Fruit fly (Drosophila melanogaster): Measurements from ENCODE around the gene Ndc80.

Ndc80 gene

DNA sequence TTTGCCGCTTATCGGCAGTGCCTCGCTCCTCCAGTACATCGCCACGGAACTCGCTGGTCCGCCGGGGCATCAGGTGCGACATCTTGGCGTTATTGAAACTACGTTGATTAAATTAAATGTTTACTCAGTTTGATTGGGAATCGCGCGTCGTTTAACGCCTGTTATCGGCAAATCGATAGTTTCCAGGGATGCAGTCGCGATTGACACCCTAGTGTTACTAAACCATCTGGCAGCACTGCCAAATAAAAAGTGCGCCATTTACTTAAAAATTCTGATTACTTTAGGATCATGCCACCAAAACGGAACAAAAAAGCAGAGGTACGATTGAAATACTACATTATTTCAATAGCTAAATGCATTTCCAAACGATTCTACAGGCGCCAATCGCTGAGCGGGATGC, at the start of gene Ndc80, which contains the start of gene BthD:
Gene Ndc80, minus strand, starts transcription at position 179 of the 400 bp plus-strand sequence.
Gene BthD, plus strand, starts transcription at position 248 of the 400 bp plus-strand sequence.
- TF ChIP-seq CTCF (optimal IDR thresholded peaks at IDR 0.05) (peak; percentile 11 to 28), CG8478 (optimal IDR thresholded peaks at IDR 0.05) (no peak)

DNA sequence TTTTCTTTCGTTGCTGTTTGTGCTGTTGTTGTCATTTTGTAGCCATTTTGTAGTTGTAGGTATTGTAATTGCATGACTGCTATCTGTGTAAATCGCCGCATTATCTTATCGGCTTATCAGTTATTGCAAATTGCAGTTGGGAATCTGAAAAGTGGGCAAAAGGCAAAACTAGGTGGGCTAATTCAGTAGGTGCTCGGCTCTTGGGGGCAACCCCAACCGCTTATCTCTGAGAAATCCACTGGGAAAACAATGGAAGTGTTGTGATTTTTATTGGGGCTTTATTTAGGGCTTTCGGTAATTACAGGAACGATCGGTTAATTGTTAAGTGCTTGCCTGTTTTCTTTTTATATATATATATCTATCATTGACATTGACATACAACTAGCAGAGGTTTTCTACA, 39.3 kb upstream of the Ndc80 start:
- no peak for TF ChIP-seq CTCF (optimal IDR thresholded peaks at IDR 0.05)
- no peak for TF ChIP-seq CG8478 (optimal IDR thresholded peaks at IDR 0.05)

DNA sequence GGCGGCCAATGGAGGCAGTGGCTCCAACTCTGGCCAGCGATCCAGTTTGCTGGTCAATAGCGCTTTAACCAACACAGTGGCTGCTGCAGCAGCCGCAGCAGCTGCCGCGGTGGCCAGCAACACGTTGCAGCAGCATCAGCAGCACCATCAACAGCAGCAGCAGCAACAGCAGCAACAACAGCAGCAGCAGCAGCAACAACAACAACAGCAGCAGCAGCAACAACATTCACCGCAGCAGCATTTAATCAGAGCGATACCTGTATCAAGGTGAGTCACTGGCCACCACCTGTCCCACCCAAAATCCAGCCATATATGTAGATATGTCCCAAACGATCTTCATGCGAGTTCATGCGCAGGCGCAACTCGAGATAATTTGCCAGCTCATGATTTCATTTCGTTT, 37.9 kb upstream of the Ndc80 start:
- no peak for TF ChIP-seq CG8478 (optimal IDR thresholded peaks at IDR 0.05)
- no peak for TF ChIP-seq CTCF (optimal IDR thresholded peaks at IDR 0.05)

DNA sequence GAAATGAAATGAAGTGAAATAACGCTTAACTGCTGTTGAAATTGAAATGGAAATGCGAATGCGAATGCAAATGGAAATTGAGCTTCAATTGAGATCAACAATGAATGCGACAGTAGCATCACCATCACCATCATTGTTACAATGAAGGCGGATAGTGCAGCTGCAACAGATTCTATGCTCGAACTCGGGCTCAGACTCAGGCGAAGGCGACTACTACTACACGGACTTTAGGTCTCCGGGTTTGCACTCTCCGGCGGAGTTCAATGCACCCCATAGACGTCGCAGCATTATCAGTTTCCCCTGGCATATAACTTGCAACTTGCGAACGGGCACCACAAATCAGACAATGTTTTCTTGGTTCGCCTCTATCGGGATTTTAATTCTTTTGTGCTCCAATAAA, 37.0 kb upstream of the Ndc80 start:
- no peak for TF ChIP-seq CTCF (optimal IDR thresholded peaks at IDR 0.05)
- TF ChIP-seq CG8478 (optimal IDR thresholded peaks at IDR 0.05) = no peak

DNA sequence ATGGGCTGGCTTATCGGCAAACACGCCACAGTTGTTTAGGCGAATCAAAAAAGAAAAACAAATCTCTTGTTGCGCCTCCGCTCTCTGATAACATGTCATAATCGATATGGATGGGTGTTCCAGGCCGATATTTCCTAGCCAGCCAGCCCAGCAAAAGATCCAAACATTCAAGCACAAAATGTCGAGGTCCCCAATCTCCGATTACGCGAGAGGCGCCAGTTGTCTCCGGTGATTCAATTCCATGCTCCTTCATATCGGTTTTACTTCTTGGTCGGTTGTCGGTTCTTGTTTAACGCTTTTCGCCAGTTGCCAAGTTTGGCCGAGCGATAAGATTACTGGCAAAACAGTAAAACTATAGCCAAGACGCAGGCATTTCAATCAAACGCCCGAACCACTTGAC, 34.3 kb upstream of the Ndc80 start:
- TF ChIP-seq CG8478 (optimal IDR thresholded peaks at IDR 0.05) (no peak), CTCF (optimal IDR thresholded peaks at IDR 0.05) (no peak)

DNA sequence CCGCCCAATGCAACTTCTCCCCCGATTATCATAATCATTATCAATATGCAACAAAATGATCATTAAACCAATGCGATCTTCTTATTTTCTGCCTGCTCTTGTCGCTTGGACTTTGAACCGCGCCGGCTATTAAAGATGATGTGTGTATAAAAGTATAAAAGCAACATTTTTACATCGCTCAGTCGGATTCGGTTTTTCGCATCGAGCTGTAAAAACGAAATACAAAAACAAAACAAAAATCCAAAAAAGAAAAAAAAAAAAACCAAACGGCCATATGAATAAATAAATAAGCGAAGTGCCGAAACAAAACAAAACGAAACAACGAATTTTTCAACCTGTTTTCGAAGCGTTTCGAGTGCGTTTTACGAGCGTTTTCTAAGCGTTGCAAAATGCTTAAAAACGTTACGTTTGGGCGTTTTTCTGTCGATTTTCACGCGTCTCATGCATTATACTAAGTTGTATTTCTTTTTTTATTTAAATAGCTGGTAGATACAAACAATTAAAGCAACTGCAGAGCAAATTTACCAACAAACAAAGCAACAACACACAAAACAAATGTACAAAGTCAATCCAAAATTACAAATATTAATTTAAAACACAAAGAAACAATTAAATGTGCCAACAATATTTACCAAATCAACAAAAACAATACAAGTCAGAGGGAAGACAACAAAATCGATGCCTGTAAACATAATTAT, 33.0 kb upstream of the Ndc80 start:
- TF ChIP-seq CG8478 (optimal IDR thresholded peaks at IDR 0.05) (no peak), CTCF (optimal IDR thresholded peaks at IDR 0.05) (no peak)

DNA sequence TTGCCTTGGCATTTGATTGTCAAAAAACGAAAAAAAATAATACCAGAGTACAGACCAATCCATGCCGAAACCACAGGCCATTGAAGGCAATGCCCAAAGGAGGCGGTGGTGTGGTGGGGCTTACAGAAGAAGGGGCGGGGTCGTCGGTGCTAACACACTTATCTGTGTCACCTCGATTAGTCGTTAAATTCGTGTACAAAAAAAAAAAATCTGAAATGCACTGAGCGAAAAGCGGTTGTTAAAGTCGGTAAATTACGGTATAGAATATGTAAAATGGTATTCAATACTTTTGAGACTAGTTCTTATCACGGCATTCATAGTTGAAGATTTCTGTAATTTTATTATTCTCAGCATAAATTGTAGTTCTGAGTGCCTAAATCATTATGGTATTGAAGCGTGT, 32.1 kb upstream of the Ndc80 start:
- TF ChIP-seq CG8478 (optimal IDR thresholded peaks at IDR 0.05) (no peak), CTCF (optimal IDR thresholded peaks at IDR 0.05) (no peak)

DNA sequence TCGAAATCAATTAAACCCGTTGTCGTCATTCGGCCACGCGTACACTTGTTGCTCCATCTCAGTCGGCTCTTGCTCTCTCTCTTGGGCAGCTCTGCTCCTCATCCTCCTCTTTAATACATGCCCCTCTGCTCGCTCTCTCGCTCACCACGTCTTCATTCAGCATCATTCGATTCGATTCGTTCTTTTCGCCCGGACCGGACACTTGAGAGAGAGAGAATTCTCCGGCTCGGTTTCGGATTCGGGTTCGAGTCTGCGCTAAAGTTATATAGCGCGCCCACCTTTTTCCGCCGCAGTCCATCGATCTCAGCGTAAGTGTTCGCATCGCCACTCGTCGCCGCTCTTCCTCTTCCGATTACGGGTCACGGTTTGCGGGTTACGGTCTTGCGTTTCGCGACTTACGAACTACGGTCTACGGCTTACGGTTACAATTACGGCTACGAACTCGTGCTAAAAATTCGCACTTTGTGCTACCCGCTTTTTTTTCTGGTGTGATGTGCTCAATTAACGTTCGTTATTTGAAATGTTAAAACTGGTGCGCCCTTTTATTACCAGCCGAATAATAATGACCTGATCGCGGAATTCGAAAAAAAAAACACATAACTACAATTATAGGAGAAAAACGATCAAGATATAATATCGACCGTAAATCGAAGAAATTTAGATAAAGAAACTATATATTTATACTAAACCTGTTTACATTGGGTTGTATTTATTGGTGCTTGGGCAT, 30.2 kb upstream of the Ndc80 start:
- peak in 1 of 2 experiments; percentile 2 for TF ChIP-seq CTCF (optimal IDR thresholded peaks at IDR 0.05)
- TF ChIP-seq CG8478 (optimal IDR thresholded peaks at IDR 0.05) = no peak

DNA sequence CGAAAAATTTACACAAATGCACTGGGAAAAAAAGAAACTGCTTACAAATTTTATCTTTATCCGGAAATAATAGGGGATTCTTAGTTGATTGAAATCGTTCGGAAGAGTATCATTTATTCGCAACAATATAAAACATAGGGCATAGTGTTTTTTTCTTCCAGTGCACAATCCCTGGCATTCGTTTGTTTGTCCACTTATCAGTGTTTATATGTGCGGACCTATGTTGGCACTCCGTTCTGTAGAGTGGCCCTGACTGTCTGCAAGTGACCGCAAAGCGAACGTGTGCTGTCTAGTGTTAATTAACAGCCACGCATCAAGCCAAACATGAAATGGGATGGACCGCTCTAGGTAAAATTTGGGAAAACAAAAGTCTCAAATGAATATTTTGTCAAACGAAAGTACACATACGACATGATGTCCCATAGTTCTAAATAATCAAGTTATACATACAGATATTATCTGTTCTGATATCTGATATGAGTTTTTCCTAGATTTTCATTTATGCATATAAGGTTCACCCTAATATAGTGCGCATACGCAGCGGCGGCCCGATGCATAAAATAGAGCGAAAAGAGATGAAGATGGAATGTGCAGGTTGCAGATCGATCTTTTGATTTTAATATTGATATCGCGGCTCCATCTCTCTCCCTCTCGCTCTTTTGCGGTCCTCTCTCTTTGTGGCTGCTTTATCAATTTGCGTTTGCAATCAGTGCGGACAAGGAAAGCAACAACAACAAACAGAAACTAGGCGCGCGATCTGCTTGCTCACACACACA, 29.4 kb upstream of the Ndc80 start:
- no peak for TF ChIP-seq CTCF (optimal IDR thresholded peaks at IDR 0.05)
- no peak for TF ChIP-seq CG8478 (optimal IDR thresholded peaks at IDR 0.05)

DNA sequence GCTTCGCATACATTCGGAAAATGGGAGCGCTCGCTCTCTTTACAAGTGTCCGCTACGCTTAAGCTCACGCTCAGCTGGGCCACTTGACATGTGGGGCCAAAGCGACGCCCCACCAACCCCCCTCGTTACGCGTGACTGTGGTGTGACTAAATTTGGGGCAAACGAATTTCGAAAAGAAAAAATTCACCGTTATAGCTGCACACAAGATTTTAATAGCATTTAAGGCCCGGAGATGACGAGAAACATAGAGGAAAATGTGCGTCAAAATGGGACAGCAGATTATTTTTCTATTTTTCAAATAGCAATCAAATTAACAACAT, 28.8 kb upstream of the Ndc80 start:
- no peak for TF ChIP-seq CTCF (optimal IDR thresholded peaks at IDR 0.05)
- TF ChIP-seq CG8478 (optimal IDR thresholded peaks at IDR 0.05) = no peak

DNA sequence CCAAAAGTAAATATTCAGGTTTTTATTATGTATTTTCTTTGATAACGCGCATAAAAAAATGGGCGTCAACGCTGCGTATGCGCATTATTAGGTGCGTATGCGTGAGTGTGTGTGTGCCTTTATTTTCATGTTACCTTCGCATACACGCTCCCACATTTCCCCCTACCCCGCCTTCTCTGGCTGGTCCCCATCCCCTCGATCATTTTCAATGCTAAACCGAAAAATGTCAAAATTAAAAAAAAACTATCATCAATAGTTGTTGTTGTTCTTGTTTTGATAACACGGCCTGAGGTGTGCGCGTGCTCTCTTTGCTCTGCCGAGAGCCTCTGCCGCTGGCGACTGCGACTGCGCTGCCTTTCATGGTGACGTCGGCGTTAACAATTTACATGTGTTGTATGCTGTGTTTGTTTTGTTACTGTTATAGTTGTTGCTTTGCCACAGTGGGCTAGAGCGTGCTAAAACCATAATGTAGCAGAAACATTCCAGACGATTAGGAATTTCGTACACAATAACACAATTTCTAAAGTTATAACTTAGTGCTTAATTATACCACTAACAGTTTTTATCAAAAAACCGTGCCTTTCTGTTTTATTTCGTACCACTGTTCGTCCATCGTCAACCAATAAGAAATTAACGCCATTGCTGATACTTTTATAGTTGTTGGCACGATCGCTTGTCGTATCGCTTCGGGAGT, 28.3 kb upstream of the Ndc80 start:
- TF ChIP-seq CG8478 (optimal IDR thresholded peaks at IDR 0.05) (no peak), CTCF (optimal IDR thresholded peaks at IDR 0.05) (no peak)

DNA sequence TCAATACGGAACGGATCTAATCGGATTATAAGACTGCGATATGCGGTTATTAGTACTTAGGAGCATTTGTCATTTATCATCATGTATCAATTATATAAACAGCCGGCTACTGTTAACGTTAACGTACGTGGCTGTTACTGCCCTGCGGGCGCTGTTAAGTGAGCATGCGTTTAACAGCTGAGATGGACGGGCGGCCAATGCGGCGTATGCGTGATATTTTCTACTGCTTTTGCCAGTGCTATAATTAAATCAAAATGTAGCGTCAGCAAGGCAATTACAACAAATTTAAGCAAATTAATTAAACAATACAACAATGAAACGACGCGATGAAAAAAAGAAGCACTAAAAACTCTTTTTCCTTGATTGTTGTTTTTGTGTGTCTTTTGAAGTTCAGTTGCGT, 25.7 kb upstream of the Ndc80 start:
- TF ChIP-seq CTCF (optimal IDR thresholded peaks at IDR 0.05) = no peak
- TF ChIP-seq CG8478 (optimal IDR thresholded peaks at IDR 0.05) = no peak

DNA sequence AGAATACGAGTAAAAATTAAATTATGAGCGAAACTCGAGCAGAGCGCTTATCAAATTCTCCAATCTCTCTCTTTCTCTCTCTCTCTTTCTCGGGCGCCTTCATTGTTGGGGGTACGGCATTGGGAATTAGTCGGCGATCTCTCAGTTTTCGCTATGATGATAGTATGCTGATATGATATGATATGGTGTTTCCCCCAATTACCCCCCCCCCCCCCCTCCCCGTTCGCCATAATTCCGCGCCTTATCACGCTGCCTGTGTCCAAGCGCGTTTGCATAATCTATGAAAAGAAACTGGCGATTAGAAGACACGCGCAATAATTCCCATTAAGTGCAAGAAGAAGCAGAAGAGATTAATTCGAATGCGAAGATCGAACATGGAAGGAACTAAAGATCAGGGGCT, 24.9 kb upstream of the Ndc80 start:
- TF ChIP-seq CG8478 (optimal IDR thresholded peaks at IDR 0.05) (no peak), CTCF (optimal IDR thresholded peaks at IDR 0.05) (no peak)

DNA sequence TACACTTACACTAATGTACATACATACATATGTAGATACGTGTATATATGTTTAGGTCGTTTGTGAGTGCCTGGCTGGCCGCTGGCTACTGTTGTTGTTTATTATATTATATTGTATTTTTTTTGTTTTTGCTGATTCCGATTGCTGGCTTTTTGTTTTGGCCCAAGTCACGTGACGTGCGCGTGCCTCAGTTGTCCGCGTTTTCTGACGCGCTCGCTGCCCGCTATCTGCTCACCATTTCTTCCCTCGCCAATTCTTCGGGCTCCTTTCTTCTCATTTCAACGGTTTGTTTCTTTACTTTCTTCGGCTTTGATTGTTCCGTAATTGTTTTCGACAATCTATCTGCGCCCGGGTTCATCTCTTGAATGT, 23.1 kb upstream of the Ndc80 start:
- no peak for TF ChIP-seq CG8478 (optimal IDR thresholded peaks at IDR 0.05)
- TF ChIP-seq CTCF (optimal IDR thresholded peaks at IDR 0.05) = no peak

DNA sequence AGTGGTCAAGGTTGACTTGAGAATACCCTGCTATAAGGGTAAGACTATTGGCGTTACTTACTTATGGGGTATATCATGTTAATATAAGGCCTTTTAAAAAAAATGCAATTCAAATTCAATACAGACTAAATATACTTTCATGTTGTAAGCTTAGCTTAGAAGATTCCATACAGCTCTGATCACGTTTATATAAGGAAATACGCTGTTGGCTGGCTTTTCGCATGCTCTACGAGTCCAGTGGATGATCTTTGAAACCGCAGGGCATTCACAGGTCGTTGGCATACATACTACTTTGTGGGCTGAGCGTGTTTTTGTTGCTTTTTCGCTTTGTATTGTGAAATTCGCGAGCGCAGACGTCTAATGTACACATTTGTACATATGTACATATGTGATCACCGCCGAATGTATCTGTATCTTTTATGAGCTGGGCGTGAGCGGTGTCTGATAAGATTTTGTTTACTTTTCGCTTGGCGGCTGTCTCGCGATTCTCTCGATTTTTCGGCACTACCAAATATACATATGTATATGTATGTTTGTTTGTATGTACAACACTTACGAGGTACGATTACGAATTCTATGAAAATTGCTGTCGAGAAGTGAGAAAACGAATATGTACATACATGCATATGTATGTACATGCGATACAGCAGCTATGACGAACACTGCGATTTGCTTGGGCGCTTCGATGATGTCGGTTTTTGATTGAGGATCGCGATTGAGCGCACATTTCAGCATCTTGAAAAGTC, 22.6 kb upstream of the Ndc80 start:
- TF ChIP-seq CG8478 (optimal IDR thresholded peaks at IDR 0.05) (no peak), CTCF (optimal IDR thresholded peaks at IDR 0.05) (no peak)

All from S2 (cell line).